Fruit fly (Drosophila melanogaster) S2 (cell line): ENCODE measurements around the gene fiz.

ENCODE experiments used
- CG8478 ChIP-seq: fragments of >200 bp; optimal IDR thresholded peaks from 2 replicates; lab custom pipeline; 2018
- CTCF ChIP-seq, 2 experiments: fragments of >200 bp; optimal IDR thresholded peaks; 2 replicates each; lab custom pipeline; 2018

DNA sequence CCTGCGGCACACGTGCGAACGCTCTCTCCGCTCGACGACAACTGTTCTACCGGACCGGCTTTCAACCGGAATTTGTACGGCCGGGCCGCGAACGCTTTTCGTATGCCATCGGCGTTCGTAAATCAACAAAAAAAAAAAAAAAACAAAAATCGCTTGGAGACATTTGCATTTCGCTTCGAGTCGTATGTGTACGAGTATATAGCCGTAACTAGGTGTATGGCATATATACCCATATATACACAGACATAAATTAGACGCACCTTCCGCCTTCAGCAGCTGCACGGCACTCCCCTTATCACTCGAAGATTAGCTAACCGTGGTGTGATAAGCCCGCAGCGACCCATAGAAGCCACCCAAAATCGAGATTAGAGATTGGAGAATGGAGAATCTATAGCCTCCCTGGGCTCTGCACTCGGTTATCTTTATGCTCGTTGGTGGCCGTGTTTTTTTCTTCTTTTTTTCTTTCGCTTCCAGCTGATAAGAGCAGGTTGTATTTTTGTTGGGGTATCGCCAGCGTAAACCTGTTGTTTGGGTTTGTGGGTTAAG is 3.9 kb downstream of the fiz start, which contains the start of gene CG9512:
- no peak for TF ChIP-seq CG8478
- TF ChIP-seq CTCF (optimal IDR thresholded peaks at IDR 0.05; lab: Kevin White, UChicago): no peak
